Worm (Caenorhabditis elegans) whole organism, L4 larva: Measurements from ENCODE around the gene Y75B8A.33.

Experiments used
- F37D6.2 ChIP-seq: sonication (generic microtip); optimal IDR thresholded peaks from 2 replicates; lab custom pipeline; 2016; ENCODE audit warnings: mild to moderate bottlenecking, missing genetic modification characterization, missing compliant biosample characterization
- F44E2.7 ChIP-seq: fragments of 200-800 bp; sonication (Bioruptor generic); IDR thresholded peaks from 2 replicates; pipeline ENCODE4 v2.1.2; 2022; ENCODE audit warnings: missing genetic modification characterization, missing compliant biosample characterization
- T20F7.1 ChIP-seq: fragments of 200-800 bp; sonication (Bioruptor generic); optimal IDR thresholded peaks from 2 replicates; lab custom pipeline; 2018; ENCODE audit warnings: mild to moderate bottlenecking, missing genetic modification characterization, missing compliant biosample characterization
- T26A8.4 ChIP-seq: fragments of 200-800 bp; sonication (Bioruptor generic); IDR thresholded peaks from 2 replicates; pipeline ENCODE4 v1.3.6; 2022; ENCODE audit warnings: missing genetic modification characterization, missing compliant biosample characterization
- Y105C5A.15 ChIP-seq: fragments of 200-800 bp; sonication (Bioruptor generic); IDR thresholded peaks from 2 replicates; pipeline ENCODE4 v1.3.6; 2022; ENCODE audit warnings: missing genetic modification characterization, missing compliant biosample characterization
- ZK337.2 ChIP-seq: fragments of 200-800 bp; sonication (Bioruptor generic); IDR thresholded peaks from 2 replicates; pipeline ENCODE4 v1.3.6; 2022; ENCODE audit warnings: missing genetic modification reagents, missing genetic modification characterization, missing compliant biosample characterization
- aha-1 ChIP-seq: fragments of 150-350 bp; peaks from one replicate; lab custom pipeline; 2014; ENCODE audit warnings: missing biosample characterization, missing genetic modification characterization
- ama-1 ChIP-seq: fragments of 150-350 bp; optimal IDR thresholded peaks from 2 replicates; lab custom pipeline; 2014; ENCODE audit warnings: inconsistent platforms, mixed read lengths
- arid-1 ChIP-seq: fragments of 200-800 bp; sonication (Bioruptor generic); conservative IDR thresholded peaks from 2 replicates; pipeline ENCODE4 v1.3.6; 2022; ENCODE audit warnings: missing genetic modification reagents, missing genetic modification characterization, missing compliant biosample characterization
- ceh-44 ChIP-seq: fragments of 200-800 bp; sonication (Bioruptor generic); IDR thresholded peaks from 2 replicates; pipeline ENCODE4 v1.3.6; 2022; ENCODE audit warnings: missing genetic modification reagents, missing genetic modification characterization, missing compliant biosample characterization
- ceh-62 ChIP-seq: sonication (generic microtip); optimal IDR thresholded peaks from 2 replicates; lab custom pipeline; 2017; ENCODE audit warnings: missing biosample characterization, missing genetic modification characterization
- daf-19 ChIP-seq: fragments of 200-800 bp; sonication (Bioruptor generic); conservative IDR thresholded peaks from 2 replicates; pipeline ENCODE4 v1.3.6; 2022; ENCODE audit warnings: missing genetic modification characterization, missing compliant biosample characterization
- daf-8 ChIP-seq: fragments of 200-800 bp; sonication (Bioruptor generic); IDR thresholded peaks from 2 replicates; pipeline ENCODE4 v1.3.6; 2022; ENCODE audit warnings: missing genetic modification characterization, missing compliant biosample characterization
- dpl-1 ChIP-seq: fragments of 150-350 bp; optimal IDR thresholded peaks from 2 replicates; lab custom pipeline; 2014; ENCODE audit warnings: missing biosample characterization, missing genetic modification reagents, missing genetic modification characterization
- dve-1 ChIP-seq: sonication (generic microtip); optimal IDR thresholded peaks from 2 replicates; lab custom pipeline; 2017; ENCODE audit warnings: antibody characterized with exemption, mild to moderate bottlenecking, missing genetic modification characterization, missing compliant biosample characterization; ENCODE audit not compliant: insufficient read depth
- egl-43 ChIP-seq: fragments of 200-800 bp; sonication (Bioruptor generic); IDR thresholded peaks from 2 replicates; pipeline ENCODE4 v1.3.6; 2022; ENCODE audit warnings: missing genetic modification reagents, missing genetic modification characterization, missing compliant biosample characterization
- gei-8 ChIP-seq: fragments of 200-800 bp; sonication (Bioruptor generic); optimal IDR thresholded peaks from 2 replicates; lab custom pipeline; 2018; ENCODE audit warnings: mild to moderate bottlenecking, missing genetic modification characterization, missing compliant biosample characterization
- hif-1 ChIP-seq, 2 experiments: sonication (generic microtip); optimal IDR thresholded peaks; 2 replicates each; lab custom pipeline; 2016 to 2017; ENCODE audit warnings: missing compliant biosample characterization in 2 of 2, missing genetic modification characterization in 2 of 2, missing genetic modification reagents in 2 of 2, missing genotype in 2 of 2, mild to moderate bottlenecking in 1 of 2
- hlh-11 ChIP-seq: fragments of 200-800 bp; sonication (Bioruptor generic); optimal IDR thresholded peaks from 2 replicates; lab custom pipeline; 2018; ENCODE audit warnings: mild to moderate bottlenecking, missing genetic modification characterization, missing compliant biosample characterization
- hlh-30 ChIP-seq: sonication (generic microtip); optimal IDR thresholded peaks from 2 replicates; lab custom pipeline; 2017; ENCODE audit warnings: antibody characterized with exemption, mild to moderate bottlenecking, missing genetic modification characterization, missing compliant biosample characterization; ENCODE audit not compliant: insufficient read depth
- hmg-1.1 ChIP-seq: fragments of 200-800 bp; sonication (Bioruptor generic); IDR thresholded peaks from 2 replicates; pipeline ENCODE4 v1.3.6; 2022; ENCODE audit warnings: missing genetic modification reagents, missing genetic modification characterization, missing compliant biosample characterization
- lim-7 ChIP-seq: fragments of 200-800 bp; sonication (Bioruptor generic); IDR thresholded peaks from 2 replicates; pipeline ENCODE4 v1.3.6; 2022; ENCODE audit warnings: missing genetic modification characterization, missing compliant biosample characterization
- lin-13 ChIP-seq: fragments of 150-350 bp; optimal IDR thresholded peaks from 2 replicates; lab custom pipeline; 2014; ENCODE audit warnings: missing biosample characterization, missing genetic modification reagents, missing genetic modification characterization
- lin-38 ChIP-seq: fragments of 200-800 bp; sonication (Bioruptor generic); IDR thresholded peaks from 2 replicates; pipeline ENCODE4 v1.3.6; 2022; ENCODE audit warnings: missing genetic modification reagents, missing genetic modification characterization, missing compliant biosample characterization
- lsy-2 ChIP-seq, 2 experiments: fragments of 150-350 bp in 1 of 2; sonication (generic microtip) in 1 of 2; optimal IDR thresholded peaks; 2 replicates each; lab custom pipeline; 2014 to 2017; ENCODE audit warnings: missing biosample characterization in 2 of 2, missing genetic modification characterization in 2 of 2
- mdl-1 ChIP-seq, 2 experiments: fragments of 150-350 bp in 1 of 2; sonication (generic microtip) in 1 of 2; optimal IDR thresholded peaks; 2 replicates each; lab custom pipeline; 2014 to 2017; ENCODE audit warnings: missing biosample characterization in 2 of 2, missing genetic modification characterization in 2 of 2
- mep-1 ChIP-seq: fragments of 150-350 bp; sonication (generic microtip); optimal IDR thresholded peaks from 3 replicates; lab custom pipeline; 2014; ENCODE audit warnings: missing biosample characterization, missing genetic modification characterization
- mes-2 ChIP-seq: sonication (generic microtip); optimal IDR thresholded peaks from 2 replicates; lab custom pipeline; 2016; ENCODE audit warnings: missing genotype, mild to moderate bottlenecking, missing genetic modification characterization, missing compliant biosample characterization; ENCODE audit not compliant: poor library complexity, severe bottlenecking
- nhr-10 ChIP-seq: fragments of 150-350 bp; optimal IDR thresholded peaks from 2 replicates; lab custom pipeline; 2014; ENCODE audit warnings: missing biosample characterization, missing genetic modification characterization
- nhr-102 ChIP-seq: sonication (generic microtip); optimal IDR thresholded peaks from 2 replicates; lab custom pipeline; 2016; ENCODE audit warnings: mild to moderate bottlenecking, missing genetic modification characterization, moderate library complexity, missing compliant biosample characterization
- nhr-11 ChIP-seq: fragments of 150-350 bp; optimal IDR thresholded peaks from 2 replicates; lab custom pipeline; 2014; ENCODE audit warnings: missing biosample characterization, missing genetic modification characterization
- nhr-237 ChIP-seq: sonication (generic microtip); optimal IDR thresholded peaks from 2 replicates; lab custom pipeline; 2017; ENCODE audit warnings: missing biosample characterization, missing genetic modification characterization
- pha-4 ChIP-seq, 2 experiments: fragments of 150-350 bp in 1 of 2; fragments of 200-800 bp in 1 of 2; sonication (Bioruptor generic) in 1 of 2; IDR thresholded peaks in 1 of 2; optimal IDR thresholded peaks in 1 of 2; 2 replicates each; pipeline versions ENCODE4 v1.3.6 to Lab custom; 2014 to 2022; ENCODE audit warnings: missing genetic modification characterization in 2 of 2, missing genetic modification reagents in 2 of 2, missing biosample characterization in 1 of 2, missing compliant biosample characterization in 1 of 2
- php-3 ChIP-seq: fragments of 200-800 bp; sonication (Bioruptor generic); IDR thresholded peaks from 2 replicates; pipeline ENCODE4 v1.3.6; 2022; ENCODE audit warnings: missing genetic modification reagents, missing genetic modification characterization, missing compliant biosample characterization
- pqm-1 ChIP-seq: sonication (generic microtip); optimal IDR thresholded peaks from 2 replicates; lab custom pipeline; 2017; ENCODE audit warnings: missing biosample characterization, missing genetic modification characterization
- sdz-12 ChIP-seq: fragments of 200-800 bp; sonication (Bioruptor generic); optimal IDR thresholded peaks from 2 replicates; lab custom pipeline; 2018; ENCODE audit warnings: mild to moderate bottlenecking, missing genetic modification characterization, missing compliant biosample characterization
- set-16 ChIP-seq: fragments of 200-800 bp; sonication (Bioruptor generic); IDR thresholded peaks from 2 replicates; pipeline ENCODE4 v1.3.6; 2022; ENCODE audit warnings: missing genetic modification reagents, missing genetic modification characterization, missing compliant biosample characterization
- snpc-1.2 ChIP-seq: fragments of 200-800 bp; sonication (Bioruptor generic); IDR thresholded peaks from 2 replicates; pipeline ENCODE4 v1.3.6; 2022; ENCODE audit warnings: missing genetic modification reagents, missing genetic modification characterization, missing compliant biosample characterization
- spr-1 ChIP-seq: sonication (generic microtip); optimal IDR thresholded peaks from 2 replicates; lab custom pipeline; 2016; ENCODE audit warnings: mild to moderate bottlenecking, missing genetic modification characterization, missing compliant biosample characterization
- tra-1 ChIP-seq: fragments of 200-800 bp; sonication (Bioruptor generic); IDR thresholded peaks from 2 replicates; pipeline ENCODE4 v1.3.6; 2022; ENCODE audit warnings: missing genetic modification reagents, missing genetic modification characterization, missing compliant biosample characterization
- unc-130 ChIP-seq: sonication (generic microtip); optimal IDR thresholded peaks from 2 replicates; lab custom pipeline; 2016; ENCODE audit warnings: missing genetic modification reagents, missing genetic modification characterization, missing compliant biosample characterization
- unc-62 ChIP-seq, 3 experiments: fragments of 150-350 bp in 1 of 3; sonication (generic microtip); optimal IDR thresholded peaks in 2 of 3; peaks in 1 of 3; 1 replicate in 1 of 3; 2 replicates in 2 of 3; lab custom pipeline; 2014 to 2017; ENCODE audit warnings: missing biosample characterization in 3 of 3, missing genetic modification characterization in 3 of 3, missing genetic modification reagents in 3 of 3, missing genotype in 1 of 3
- vab-7 ChIP-seq: fragments of 200-800 bp; sonication (Bioruptor generic); IDR thresholded peaks from 2 replicates; pipeline ENCODE4 v1.3.6; 2022; ENCODE audit warnings: missing genetic modification reagents, missing genetic modification characterization, missing compliant biosample characterization
- zag-1 ChIP-seq: fragments of 150-350 bp; optimal IDR thresholded peaks from 2 replicates; lab custom pipeline; 2014; ENCODE audit warnings: missing biosample characterization, missing genetic modification characterization

Y75B8A.33 gene

ce11 chrIII:12370011-12370506 lies 2.9 kb upstream of the Y75B8A.33 start, which contains the start of gene rpt-6 (continued):
- peak; percentile 73 for TF ChIP-seq lin-38 (GFP tag; lab: Robert Waterston, UW)
- TF ChIP-seq mes-2 (tag; lab: Kevin White, UChicago) = peak; percentile 89
- peak; percentile 35 for TF ChIP-seq dve-1 (tag; lab: Kevin White, UChicago)
- TF ChIP-seq nhr-237 = no peak
- TF ChIP-seq arid-1 (GFP tag; lab: Robert Waterston, UW) = peak; percentile 58; the same call in 1 of the 2 replicates
- peak; percentile 27; the same call in 1 of the 2 replicates for TF ChIP-seq T26A8.4
- TF ChIP-seq ceh-44 = no peak
- peak; percentile 66 for TF ChIP-seq aha-1 (tag; lab: Kevin White, UChicago)
- TF ChIP-seq hlh-30 = peak; percentile 11

ce11 chrIII:12369476-12369875 lies 2.3 kb upstream of the Y75B8A.33 start:
- TF ChIP-seq gei-8 (GFP tag; lab: Kevin White, UChicago) (no peak), F44E2.7 (GFP tag; lab: Robert Waterston, UW) (no peak), php-3 (0 out of 2 replicates have a peak, but pooled peaks have one; percentile 39), sdz-12 (GFP tag; lab: Kevin White, UChicago) (no peak), Y105C5A.15 (no peak), hlh-30 (peak; percentile 32), ama-1 (lab: Kevin White, UChicago) (no peak), unc-62 (GFP tag; optimal IDR thresholded peaks at IDR 0.05 in 1 of 2; lab: Kevin White, UChicago) (peak in 1 of 2 experiments; percentile 56), unc-62 (tag; optimal IDR thresholded peaks at IDR 0.05; lab: Kevin White, UChicago) (no peak), snpc-1.2 (GFP tag; lab: Robert Waterston, UW) (no peak), mdl-1 (tag; optimal IDR thresholded peaks at IDR 0.05; lab: Kevin White, UChicago) (peak in 1 of 2 experiments; percentile 9), ceh-62 (tag; lab: Kevin White, UChicago) (no peak), lim-7 (GFP tag; lab: Robert Waterston, UW) (no peak), lin-38 (GFP tag; lab: Robert Waterston, UW) (peak; percentile 37; the same call in 1 of the 2 replicates), T20F7.1 (GFP tag; lab: Kevin White, UChicago) (no peak), pqm-1 (tag; lab: Kevin White, UChicago) (no peak), aha-1 (tag; lab: Kevin White, UChicago) (peak; percentile 94), nhr-11 (tag; lab: Kevin White, UChicago) (no peak), nhr-10 (tag; lab: Kevin White, UChicago) (no peak), spr-1 (tag; lab: Kevin White, UChicago) (peak; percentile 6), ZK337.2 (GFP tag; lab: Robert Waterston, UW) (no peak), mes-2 (tag; lab: Kevin White, UChicago) (peak; percentile 67), hif-1 (tag; optimal IDR thresholded peaks at IDR 0.05; lab: Kevin White, UChicago) (no peak), hmg-1.1 (GFP tag; lab: Robert Waterston, UW) (peak; percentile 62; the same call in 1 of the 2 replicates), arid-1 (GFP tag; lab: Robert Waterston, UW) (peak; percentile 52; the same call in 1 of the 2 replicates), lin-13 (GFP tag; lab: Kevin White, UChicago) (no peak), dpl-1 (GFP tag; lab: Kevin White, UChicago) (peak; percentile 39)
- TF ChIP-seq, all 104 proteins: peak for 11

- TF ChIP-seq set-16 (no peak), daf-8 (GFP tag; lab: Robert Waterston, UW) (no peak), arid-1 (GFP tag; lab: Robert Waterston, UW) (0 out of 2 replicates have a peak, but pooled peaks have one; percentile 2), zag-1 (no peak), egl-43 (GFP tag; lab: Robert Waterston, UW) (peak; percentile 64; the same call in 1 of the 2 replicates), pha-4 (GFP tag; IDR thresholded peaks at IDR 0.05; lab: Robert Waterston, UW) (no peak; the same call in 1 of the 2 replicates), pha-4 (tag; optimal IDR thresholded peaks at IDR 0.05; lab: Kevin White, UChicago) (no peak), vab-7 (no peak), F37D6.2 (tag; lab: Kevin White, UChicago) (no peak), tra-1 (GFP tag; lab: Robert Waterston, UW) (no peak), unc-130 (GFP tag; lab: Kevin White, UChicago) (no peak), mep-1 (tag; lab: Kevin White, UChicago) (peak; percentile 80), nhr-11 (tag; lab: Kevin White, UChicago) (peak; percentile 21), daf-19 (no peak), nhr-102 (no peak), hlh-11 (tag; lab: Kevin White, UChicago) (peak; percentile 33), lsy-2 (tag; optimal IDR thresholded peaks at IDR 0.05; lab: Kevin White, UChicago) (peak in 1 of 2 experiments; percentile 59)
Observed at ce11 chrIII:12368462-12369306, 1.5 kb upstream of the Y75B8A.33 start, which contains the start of gene his-72. Gene his-72 (minus strand): TSS chrIII:12369050.
